Worm (Caenorhabditis elegans) whole organism, L2 larva: ENCODE data around the gene Y53G8AR.9.

Source experiments
- C34F6.9 ChIP-seq: fragments of 150-350 bp; optimal IDR thresholded peaks from 2 replicates; lab custom pipeline; 2014; ENCODE audit warnings: missing biosample characterization, missing genetic modification characterization
- R02D3.7 ChIP-seq: fragments of 150-350 bp; optimal IDR thresholded peaks from 2 replicates; lab custom pipeline; 2014; ENCODE audit warnings: missing biosample characterization, missing genetic modification characterization
- aly-2 ChIP-seq: fragments of 150-350 bp; optimal IDR thresholded peaks from 2 replicates; lab custom pipeline; 2014; ENCODE audit warnings: missing biosample characterization, missing genetic modification characterization
- ceh-16 ChIP-seq: fragments of 150-350 bp; optimal IDR thresholded peaks from 2 replicates; lab custom pipeline; 2014; ENCODE audit warnings: missing biosample characterization, missing genetic modification characterization
- ceh-82 ChIP-seq: fragments of 150-350 bp; optimal IDR thresholded peaks from 2 replicates; lab custom pipeline; 2014; ENCODE audit warnings: missing biosample characterization, missing genetic modification characterization
- egl-27 ChIP-seq: sonication (generic microtip); optimal IDR thresholded peaks from 3 replicates; lab custom pipeline; 2017; ENCODE audit warnings: missing biosample characterization, missing genetic modification reagents, missing genetic modification characterization
- lin-13 ChIP-seq: fragments of 150-350 bp; optimal IDR thresholded peaks from 2 replicates; lab custom pipeline; 2014; ENCODE audit warnings: missing biosample characterization, missing genetic modification reagents, missing genetic modification characterization
- lin-39 ChIP-seq: fragments of 150-350 bp; optimal IDR thresholded peaks from 2 replicates; lab custom pipeline; 2014; ENCODE audit warnings: missing biosample characterization, missing genetic modification reagents, missing genetic modification characterization
- mdl-1 ChIP-seq, 2 experiments: fragments of 150-350 bp in 1 of 2; sonication (generic microtip) in 1 of 2; optimal IDR thresholded peaks; 2 replicates each; lab custom pipeline; 2017; ENCODE audit warnings: missing biosample characterization in 2 of 2, missing genetic modification characterization in 2 of 2
- nhr-11 ChIP-seq: fragments of 150-350 bp; optimal IDR thresholded peaks from 2 replicates; lab custom pipeline; 2014; ENCODE audit warnings: missing biosample characterization, missing genetic modification characterization
- nhr-23 ChIP-seq: fragments of 150-350 bp; optimal IDR thresholded peaks from 2 replicates; lab custom pipeline; 2014; ENCODE audit warnings: missing biosample characterization, missing genetic modification reagents, missing genetic modification characterization
- nhr-77 ChIP-seq: fragments of 150-350 bp; optimal IDR thresholded peaks from 2 replicates; lab custom pipeline; 2014; ENCODE audit warnings: missing biosample characterization, missing genetic modification characterization
- unc-39 ChIP-seq: fragments of 150-350 bp; optimal IDR thresholded peaks from 2 replicates; lab custom pipeline; 2014; ENCODE audit warnings: missing biosample characterization, missing genetic modification characterization
- ztf-4 ChIP-seq: fragments of 150-350 bp; optimal IDR thresholded peaks from 2 replicates; lab custom pipeline; 2014; ENCODE audit warnings: missing biosample characterization, missing genetic modification characterization

- TF ChIP-seq ztf-4 (tag; lab: Kevin White, UChicago) (no peak), unc-39 (no peak), aly-2 (no peak), nhr-77 (tag; lab: Kevin White, UChicago) (no peak), nhr-11 (no peak), lin-39 (tag; lab: Kevin White, UChicago) (no peak), C34F6.9 (tag; lab: Kevin White, UChicago) (no peak), mdl-1 (tag; optimal IDR thresholded peaks at IDR 0.05; lab: Kevin White, UChicago) (no peak), R02D3.7 (no peak), lin-13 (GFP tag; lab: Kevin White, UChicago) (no peak), ceh-82 (tag; lab: Kevin White, UChicago) (no peak), egl-27 (tag; lab: Kevin White, UChicago) (no peak), nhr-23 (tag; lab: Kevin White, UChicago) (no peak), ceh-16 (tag; lab: Kevin White, UChicago) (no peak)
Measured at ce11 chrIII:3351672-3352071, 30.6 kb upstream of the Y53G8AR.9 start.
